Worm (Caenorhabditis elegans) whole organism, L4/young adult: ENCODE results near the gene tbb-4.

Experiments
- W03F9.2 ChIP-seq: fragments of 150-350 bp; optimal IDR thresholded peaks from 2 replicates; lab custom pipeline; 2014; ENCODE audit warnings: missing biosample characterization, missing genetic modification characterization
- dao-5 ChIP-seq: sonication (generic microtip); optimal IDR thresholded peaks from 2 replicates; lab custom pipeline; 2016; ENCODE audit warnings: missing genotype, missing genetic modification characterization, moderate library complexity, missing compliant biosample characterization
- him-1 ChIP-seq: sonication (generic microtip); optimal IDR thresholded peaks from 2 replicates; lab custom pipeline; 2016; ENCODE audit warnings: missing genotype, missing genetic modification reagents, missing genetic modification characterization, missing compliant biosample characterization

The tbb-4 gene

DNA sequence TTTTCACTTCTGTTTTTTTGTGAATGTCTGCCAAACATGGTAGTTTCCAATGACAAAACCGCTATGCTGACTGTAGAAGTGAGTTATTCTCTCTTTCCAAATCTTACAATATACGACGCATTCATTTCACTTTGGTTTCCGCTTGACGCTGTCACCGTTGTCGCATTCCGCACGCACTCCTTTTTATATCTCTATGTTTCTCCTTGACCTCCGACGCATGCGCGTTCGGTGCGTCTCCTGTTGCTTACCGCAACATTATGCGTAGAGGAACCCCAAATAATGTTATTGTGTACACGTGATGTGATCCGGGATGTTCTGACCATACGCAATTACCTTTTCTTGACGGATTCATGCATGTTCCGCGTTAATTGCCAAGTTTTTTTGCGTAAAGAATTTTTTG is 34.7 kb downstream of the tbb-4 start:
- TF ChIP-seq dao-5 (no peak), W03F9.2 (tag; lab: Kevin White, UChicago) (no peak), him-1 (tag; lab: Kevin White, UChicago) (no peak)

- TF ChIP-seq W03F9.2 (tag; lab: Kevin White, UChicago) = no peak
- TF ChIP-seq dao-5 = no peak
- TF ChIP-seq him-1 (tag; lab: Kevin White, UChicago) = no peak
Observed at ce11 chrX:9397401-9397800, 39.3 kb downstream of the tbb-4 start, which contains the start of gene fln-2. fln-2 (plus strand) TSS chrX:9397701.

ce11 chrX:9393750-9394149 is 42.9 kb downstream of the tbb-4 start, which contains the start of gene C23F12.9:
C23F12.9 (plus strand) TSS chrX:9394050.
- TF ChIP-seq dao-5 = no peak
- TF ChIP-seq W03F9.2 (tag; lab: Kevin White, UChicago) = no peak
- TF ChIP-seq him-1 (tag; lab: Kevin White, UChicago) = no peak

ce11 chrX:9391345-9391744 is 45.3 kb downstream of the tbb-4 start, which contains the start of gene C23F12.3:
C23F12.3 (plus strand) TSS chrX:9391645.
- no peak for TF ChIP-seq W03F9.2 (tag; lab: Kevin White, UChicago)
- no peak for TF ChIP-seq dao-5

ce11 chrX:9388686-9389085 is 48.0 kb downstream of the tbb-4 start:
- TF ChIP-seq him-1 (tag; lab: Kevin White, UChicago) = no peak
- no peak for TF ChIP-seq dao-5
- no peak for TF ChIP-seq W03F9.2 (tag; lab: Kevin White, UChicago)

- TF ChIP-seq him-1 (tag; lab: Kevin White, UChicago) (no peak), W03F9.2 (tag; lab: Kevin White, UChicago) (no peak), dao-5 (no peak)
Observed at ce11 chrX:9387041-9387440, 49.7 kb downstream of the tbb-4 start, which contains the start of gene C23F12.4. C23F12.4 (plus strand) TSS chrX:9387341.
